Fruit fly (Drosophila melanogaster) Kc167 (cell line): ENCODE measurements around the gene Dcr-1.

Experiments used
- Myc ChIP-seq: fragments of >200 bp; optimal IDR thresholded peaks from 2 replicates; lab custom pipeline; 2017; ENCODE audit warnings: missing external identifiers
- Sin3A ChIP-seq: fragments of >200 bp; optimal IDR thresholded peaks from 2 replicates; lab custom pipeline; 2018; ENCODE audit warnings: missing external identifiers
- h ChIP-seq: fragments of >200 bp; optimal IDR thresholded peaks from 3 replicates; lab custom pipeline; 2018; ENCODE audit warnings: missing external identifiers
- insv ChIP-seq: fragments of >200 bp; optimal IDR thresholded peaks from 3 replicates; lab custom pipeline; 2018; ENCODE audit warnings: missing external identifiers
- psq ChIP-seq: fragments of >200 bp; optimal IDR thresholded peaks from 2 replicates; lab custom pipeline; 2017; ENCODE audit warnings: missing external identifiers
- ttk ChIP-seq: sonication (Bioruptor generic); optimal IDR thresholded peaks from 2 replicates; lab custom pipeline; 2017; ENCODE audit warnings: missing external identifiers

DNA sequence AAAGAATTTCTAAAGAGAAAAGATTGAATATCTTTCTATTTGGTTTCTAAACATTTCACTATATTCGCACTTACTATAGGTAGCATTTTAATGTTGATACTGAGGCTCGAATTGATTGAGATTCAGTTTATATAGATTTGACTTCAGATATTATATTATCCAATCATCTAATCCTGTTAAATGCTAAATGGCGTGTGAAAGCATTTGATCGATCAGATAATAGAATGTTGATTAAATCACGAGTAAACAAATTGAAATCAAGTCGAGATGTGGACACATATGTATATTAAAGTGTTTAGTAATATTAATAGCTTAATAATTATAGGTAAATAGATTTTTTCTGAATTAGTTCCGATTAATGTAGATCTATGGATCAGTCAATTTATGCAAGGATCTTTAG lies 30.0 kb upstream of the Dcr-1 start, which contains the start of gene CG43094:
- TF ChIP-seq Sin3A (lab: Kevin White, UChicago) = no peak
- TF ChIP-seq psq (lab: Kevin White, UChicago) = no peak
- no peak for TF ChIP-seq ttk (lab: Kevin White, UChicago)
- TF ChIP-seq h = no peak
- no peak for TF ChIP-seq Myc (lab: Kevin White, UChicago)
- no peak for TF ChIP-seq insv (lab: Kevin White, UChicago)
